Worm (Caenorhabditis elegans): ENCODE measurements around the gene cln-3.3.

Gene cln-3.3

ce11 chrV:8651007-8651711, 31.7 kb upstream of the cln-3.3 start (continued):
- no peak for TF ChIP-seq snpc-4 (GFP tag; optimal IDR thresholded peaks at IDR 0.05)
- TF ChIP-seq snpc-4 (tag; optimal IDR thresholded peaks at IDR 0.05) = peak in 2 of 4 experiments; percentile 18 to 29
- no peak for TF ChIP-seq nfyb-1 (GFP tag; IDR thresholded peaks at IDR 0.05)
- peak; percentile 67 for TF ChIP-seq chd-7 (tag; optimal IDR thresholded peaks at IDR 0.05)
- no peak for TF ChIP-seq ceh-79 (tag; optimal IDR thresholded peaks at IDR 0.05)
- TF ChIP-seq gei-17 (GFP tag; optimal IDR thresholded peaks at IDR 0.05) = no peak
- no peak for TF ChIP-seq mel-28 (tag; optimal IDR thresholded peaks at IDR 0.05; ENCODE audit: borderline replicate concordance)
- TF ChIP-seq dox-1 (GFP tag; IDR thresholded peaks at IDR 0.05) = peak; percentile 75
- TF ChIP-seq sptf-2 (GFP tag; optimal IDR thresholded peaks at IDR 0.05) = peak; percentile 46
- TF ChIP-seq ztf-3 (GFP tag; optimal IDR thresholded peaks at IDR 0.05) = no peak
- no peak for TF ChIP-seq ceh-91 (GFP tag; IDR thresholded peaks at IDR 0.05)
- peak; percentile 68 to 88 for TF ChIP-seq let-607 (tag; optimal IDR thresholded peaks at IDR 0.05)
- peak; percentile 58 for TF ChIP-seq madf-10 (tag; optimal IDR thresholded peaks at IDR 0.05)
- TF ChIP-seq ztf-18 (tag; optimal IDR thresholded peaks at IDR 0.05) = no peak
- TF ChIP-seq nhr-179 (tag; optimal IDR thresholded peaks at IDR 0.05) = no peak
- TF ChIP-seq lin-54 (GFP tag; optimal IDR thresholded peaks at IDR 0.05) = no peak
- no peak for TF ChIP-seq F57C9.4 (tag; optimal IDR thresholded peaks at IDR 0.05)
- no peak for TF ChIP-seq K12H6.12 (tag; optimal IDR thresholded peaks at IDR 0.05)
- TF ChIP-seq sea-2 (GFP tag; IDR thresholded peaks at IDR 0.05) = no peak
- TF ChIP-seq nhr-27 (tag; optimal IDR thresholded peaks at IDR 0.05) = no peak
- TF ChIP-seq nhr-120 (GFP tag; IDR thresholded peaks at IDR 0.05) = no peak
- no peak for TF ChIP-seq dpl-1 (GFP tag; optimal IDR thresholded peaks at IDR 0.05)
- TF ChIP-seq fkh-3 (tag; optimal IDR thresholded peaks at IDR 0.05) = no peak
- no peak for TF ChIP-seq ccch-3 (GFP tag; optimal IDR thresholded peaks at IDR 0.05)
- peak; percentile 58 for TF ChIP-seq tlf-1 (GFP tag; optimal IDR thresholded peaks at IDR 0.05)
- TF ChIP-seq attf-5 (GFP tag; optimal IDR thresholded peaks at IDR 0.05) = peak; percentile 30
- TF ChIP-seq dpff-1 (tag; optimal IDR thresholded peaks at IDR 0.05) = no peak
- TF ChIP-seq hmg-1.2 (GFP tag; IDR thresholded peaks at IDR 0.05) = no peak

- TF ChIP-seq F23B12.7 (tag; optimal IDR thresholded peaks at IDR 0.05; ENCODE audit: insufficient read depth) = no peak
- TF ChIP-seq C17E4.6 (GFP tag; IDR thresholded peaks at IDR 0.05) = no peak
- no peak for TF ChIP-seq somi-1 (GFP tag; optimal IDR thresholded peaks at IDR 0.05)
- no peak for TF ChIP-seq lag-1 (GFP tag; IDR thresholded peaks at IDR 0.05)
- TF ChIP-seq ceh-79 (tag; optimal IDR thresholded peaks at IDR 0.05) = no peak
- no peak for TF ChIP-seq F49E8.2 (tag; optimal IDR thresholded peaks at IDR 0.05; ENCODE audit: insufficient read depth)
- TF ChIP-seq egl-18 (GFP tag; IDR thresholded peaks at IDR 0.05) = no peak
Observed at ce11 chrV:8652177-8652576, 30.7 kb upstream of the cln-3.3 start.

- TF ChIP-seq zfh-2 (GFP tag; conservative IDR thresholded peaks at IDR 0.05) (no peak), nhr-80 (tag; optimal IDR thresholded peaks at IDR 0.05) (peak; percentile 42), ztf-26 (tag; optimal IDR thresholded peaks at IDR 0.05) (peak; percentile 1)
Observed at ce11 chrV:8653080-8653821, 29.6 kb upstream of the cln-3.3 start.
